Fruit fly (Drosophila melanogaster) whole organism, embryonic: ENCODE measurements around the gene Vha100-2.
A peak's percentile ranks its signal among the peaks of the same experiment; 100 is the strongest.

ENCODE experiments used
- CG10274 ChIP-seq: fragments of 200-800 bp; sonication (Bioruptor generic); optimal IDR thresholded peaks from 3 replicates; lab custom pipeline; 2017; ENCODE audit warnings: missing biosample characterization, mild to moderate bottlenecking, missing genetic modification characterization
- CG10366 ChIP-seq: fragments of 200-800 bp; sonication (Bioruptor generic); IDR thresholded peaks from 2 replicates; pipeline ENCODE4 v1.3.6; 2022; ENCODE audit warnings: missing biosample characterization, missing genetic modification characterization
- CG10462 ChIP-seq: fragments of 200-800 bp; sonication (Bioruptor generic); optimal IDR thresholded peaks from 2 replicates; lab custom pipeline; 2016; ENCODE audit warnings: missing biosample characterization, missing genetic modification characterization
- CG11093 ChIP-seq: fragments of 200-800 bp; sonication (Bioruptor generic); IDR thresholded peaks from 3 replicates; pipeline ENCODE4 v1.3.6; 2022; ENCODE audit warnings: missing biosample characterization, missing genetic modification characterization
- CG13287 ChIP-seq: fragments of 200-800 bp; sonication (Bioruptor generic); IDR thresholded peaks from 2 replicates; pipeline ENCODE4 v1.3.6; 2022; ENCODE audit warnings: missing biosample characterization, missing genetic modification characterization; ENCODE audit not compliant: partially characterized antibody
- CG14667 ChIP-seq: fragments of 200-800 bp; sonication (Bioruptor generic); IDR thresholded peaks from 2 replicates; pipeline ENCODE4 v1.3.6; 2022; ENCODE audit warnings: missing biosample characterization, missing genetic modification characterization
- CG15514 ChIP-seq: fragments of 200-800 bp; sonication (Bioruptor generic); optimal IDR thresholded peaks from 3 replicates; lab custom pipeline; 2017; ENCODE audit warnings: missing biosample characterization, missing genetic modification characterization, mild to moderate bottlenecking, moderate library complexity, missing genetic modification reagents
- CG15696 ChIP-seq: fragments of 200-800 bp; sonication (Bioruptor generic); optimal IDR thresholded peaks from 2 replicates; lab custom pipeline; 2019; ENCODE audit warnings: missing biosample characterization, mild to moderate bottlenecking, missing genetic modification characterization, moderate library complexity
- CG17361 ChIP-seq: fragments of 200-800 bp; sonication (Bioruptor generic); IDR thresholded peaks from 3 replicates; pipeline ENCODE4 v1.3.6; 2022; ENCODE audit warnings: missing biosample characterization, missing genetic modification characterization
- CG17802 ChIP-seq: fragments of 200-800 bp; sonication (Bioruptor generic); optimal IDR thresholded peaks from 2 replicates; lab custom pipeline; 2018; ENCODE audit warnings: missing biosample characterization, mild to moderate bottlenecking, missing genetic modification characterization, moderate library complexity
- CG18011 ChIP-seq: fragments of 200-800 bp; sonication (Bioruptor generic); optimal IDR thresholded peaks from 2 replicates; lab custom pipeline; 2017; ENCODE audit warnings: missing biosample characterization, missing genetic modification characterization, mild to moderate bottlenecking, moderate library complexity, missing genotype
- CG18619 ChIP-seq: fragments of 200-800 bp; sonication (Bioruptor generic); optimal IDR thresholded peaks from 3 replicates; lab custom pipeline; 2017; ENCODE audit warnings: missing biosample characterization, mild to moderate bottlenecking, missing genetic modification characterization
- CG31224 ChIP-seq: fragments of 200-800 bp; sonication (Bioruptor generic); IDR thresholded peaks from 2 replicates; pipeline ENCODE4 v1.3.6; 2022; ENCODE audit warnings: missing biosample characterization, missing genetic modification characterization
- CG4707 ChIP-seq: fragments of 200-800 bp; sonication (Bioruptor generic); optimal IDR thresholded peaks from 2 replicates; lab custom pipeline; 2018; ENCODE audit warnings: missing biosample characterization, mild to moderate bottlenecking, missing genetic modification characterization, moderate library complexity
- CG6654 ChIP-seq: fragments of 200-800 bp; sonication (Bioruptor generic); optimal IDR thresholded peaks from 2 replicates; lab custom pipeline; 2017; ENCODE audit warnings: missing biosample characterization, mild to moderate bottlenecking, missing genetic modification characterization
- CG8290 ChIP-seq, 3 experiments: fragments of 200-800 bp; sonication (Bioruptor generic); optimal IDR thresholded peaks; 2 replicates each; lab custom pipeline; 2016 to 2019; ENCODE audit warnings: missing biosample characterization in 3 of 3, missing genetic modification characterization in 3 of 3, mild to moderate bottlenecking in 2 of 3, moderate library complexity in 1 of 3
- CG8944 ChIP-seq: fragments of 200-800 bp; sonication (Bioruptor generic); optimal IDR thresholded peaks from 3 replicates; lab custom pipeline; 2016; ENCODE audit warnings: missing biosample characterization, missing genetic modification characterization
- CG9215 ChIP-seq: fragments of 200-800 bp; sonication (Bioruptor generic); IDR thresholded peaks from 2 replicates; pipeline ENCODE4 v1.3.6; 2022; ENCODE audit warnings: missing biosample characterization, missing genetic modification characterization
- Doc3 ChIP-seq: fragments of 200-800 bp; sonication (Bioruptor generic); IDR thresholded peaks from 3 replicates; pipeline ENCODE4 v1.3.6; 2022; ENCODE audit warnings: missing biosample characterization, missing genetic modification characterization; ENCODE audit not compliant: partially characterized antibody
- Ets65A ChIP-seq: fragments of 200-800 bp; sonication (Bioruptor generic); peaks from one replicate; lab custom pipeline; 2016; ENCODE audit warnings: missing biosample characterization, missing genetic modification characterization
- HHEX ChIP-seq: fragments of 200-800 bp; sonication (Bioruptor generic); optimal IDR thresholded peaks from 3 replicates; lab custom pipeline; 2017; ENCODE audit warnings: missing biosample characterization, mild to moderate bottlenecking, missing genetic modification characterization, missing genetic modification reagents
- Hr51 ChIP-seq, 2 experiments: fragments of 200-800 bp; sonication (Bioruptor generic); optimal IDR thresholded peaks; 2 replicates in 1 of 2; 3 replicates in 1 of 2; lab custom pipeline; 2016 to 2018; ENCODE audit warnings: missing biosample characterization in 2 of 2, missing genetic modification characterization in 2 of 2, mild to moderate bottlenecking in 1 of 2, moderate library complexity in 1 of 2
- Jarid2 ChIP-seq: fragments of 200-800 bp; sonication (Bioruptor generic); optimal IDR thresholded peaks from 3 replicates; lab custom pipeline; 2017; ENCODE audit warnings: mild to moderate bottlenecking, missing biosample characterization, missing genetic modification reagents, missing genetic modification characterization
- NFAT ChIP-seq: fragments of 200-800 bp; sonication (Bioruptor generic); IDR thresholded peaks from 2 replicates; pipeline ENCODE4 v1.3.6; 2022; ENCODE audit warnings: missing biosample characterization, missing genetic modification characterization
- Nf-YC ChIP-seq: fragments of 200-800 bp; optimal IDR thresholded peaks from 3 replicates; lab custom pipeline; 2019; ENCODE audit warnings: missing biosample characterization, mild to moderate bottlenecking, missing genetic modification characterization, moderate library complexity
- Ravus ChIP-seq: fragments of 200-800 bp; sonication (Bioruptor generic); IDR thresholded peaks from 2 replicates; pipeline ENCODE4 v1.3.6; 2022; ENCODE audit warnings: missing biosample characterization, missing genetic modification characterization
- Sox102F ChIP-seq: fragments of 200-800 bp; sonication (Bioruptor generic); optimal IDR thresholded peaks from 2 replicates; lab custom pipeline; 2018; ENCODE audit warnings: missing biosample characterization, mild to moderate bottlenecking, missing genetic modification characterization, moderate library complexity
- btn ChIP-seq: fragments of 200-800 bp; sonication (Bioruptor generic); optimal IDR thresholded peaks from 2 replicates; lab custom pipeline; 2016; ENCODE audit warnings: missing biosample characterization, missing genetic modification characterization
- dysf ChIP-seq: fragments of 200-800 bp; sonication (Bioruptor generic); IDR thresholded peaks from 3 replicates; pipeline ENCODE4 v1.3.6; 2022; ENCODE audit warnings: missing biosample characterization, missing genetic modification characterization
- emc ChIP-seq: fragments of 200-800 bp; sonication (Bioruptor generic); optimal IDR thresholded peaks from 2 replicates; lab custom pipeline; 2016; ENCODE audit warnings: missing biosample characterization, missing genetic modification characterization
- fd102C ChIP-seq: fragments of 200-800 bp; sonication (Bioruptor generic); optimal IDR thresholded peaks from 2 replicates; lab custom pipeline; 2018; ENCODE audit warnings: missing biosample characterization, mild to moderate bottlenecking, missing genetic modification characterization, moderate library complexity
- gfzf ChIP-seq: fragments of 200-800 bp; sonication (Bioruptor generic); optimal IDR thresholded peaks from 2 replicates; lab custom pipeline; 2016; ENCODE audit warnings: missing biosample characterization, mild to moderate bottlenecking, missing genetic modification characterization, moderate library complexity
- gsb ChIP-seq: fragments of 200-800 bp; sonication (Bioruptor generic); IDR thresholded peaks from 2 replicates; pipeline ENCODE4 v1.3.6; 2022; ENCODE audit warnings: missing biosample characterization, missing genetic modification characterization
- hb ChIP-seq: fragments of 200-800 bp; sonication (Bioruptor generic); IDR thresholded peaks from 3 replicates; pipeline ENCODE4 v1.3.6; 2022; ENCODE audit warnings: missing biosample characterization, missing genetic modification characterization; ENCODE audit not compliant: partially characterized antibody
- jumu ChIP-seq: fragments of 200-800 bp; sonication (Bioruptor generic); optimal IDR thresholded peaks from 3 replicates; lab custom pipeline; 2016; ENCODE audit warnings: missing biosample characterization, missing genetic modification characterization
- mam ChIP-seq: fragments of 200-800 bp; sonication (Bioruptor generic); optimal IDR thresholded peaks from 3 replicates; lab custom pipeline; 2016; ENCODE audit warnings: missing biosample characterization, missing genetic modification characterization
- nom ChIP-seq: fragments of 200-800 bp; sonication (Bioruptor generic); optimal IDR thresholded peaks from 2 replicates; lab custom pipeline; 2017; ENCODE audit warnings: missing biosample characterization, missing genetic modification characterization, mild to moderate bottlenecking, moderate library complexity, missing genetic modification reagents
- odd ChIP-seq: fragments of 200-800 bp; sonication (Bioruptor generic); optimal IDR thresholded peaks from 2 replicates; lab custom pipeline; 2017; ENCODE audit warnings: missing biosample characterization, mild to moderate bottlenecking, missing genetic modification characterization
- pho ChIP-seq: fragments of 200-800 bp; sonication (Bioruptor generic); optimal IDR thresholded peaks from 2 replicates; lab custom pipeline; 2016; ENCODE audit warnings: missing biosample characterization, missing genetic modification characterization
- pros ChIP-seq: fragments of 200-800 bp; sonication (Bioruptor generic); optimal IDR thresholded peaks from 3 replicates; lab custom pipeline; 2019; ENCODE audit warnings: missing biosample characterization, mild to moderate bottlenecking, missing genetic modification characterization, moderate library complexity
- rib ChIP-seq: fragments of 200-800 bp; sonication (Bioruptor generic); IDR thresholded peaks from 2 replicates; pipeline ENCODE4 v1.3.6; 2022; ENCODE audit warnings: missing biosample characterization, missing genetic modification characterization
- sima ChIP-seq: fragments of 200-800 bp; sonication (Bioruptor generic); optimal IDR thresholded peaks from 2 replicates; lab custom pipeline; 2016; ENCODE audit warnings: missing biosample characterization, missing genetic modification characterization
- sisA ChIP-seq: fragments of 200-800 bp; sonication (Bioruptor generic); IDR thresholded peaks from 2 replicates; pipeline ENCODE4 v1.3.6; 2022; ENCODE audit warnings: missing biosample characterization, missing genetic modification characterization
- so ChIP-seq: fragments of 200-800 bp; sonication (Bioruptor generic); IDR thresholded peaks from 3 replicates; pipeline ENCODE4 v1.3.6; 2022; ENCODE audit warnings: missing biosample characterization, missing genetic modification characterization
- tgo ChIP-seq: fragments of 200-800 bp; sonication (Bioruptor generic); IDR thresholded peaks from 3 replicates; pipeline ENCODE4 v1.3.6; 2022; ENCODE audit warnings: missing biosample characterization, missing genetic modification characterization
- trh ChIP-seq: fragments of 200-800 bp; sonication (Bioruptor generic); optimal IDR thresholded peaks from 2 replicates; lab custom pipeline; 2016; ENCODE audit warnings: missing biosample characterization, missing genetic modification characterization
- wek ChIP-seq: fragments of 200-800 bp; sonication (Bioruptor generic); optimal IDR thresholded peaks from 3 replicates; lab custom pipeline; 2018; ENCODE audit warnings: missing biosample characterization, mild to moderate bottlenecking, missing genetic modification characterization, moderate library complexity

Vha100-2 gene

DNA sequence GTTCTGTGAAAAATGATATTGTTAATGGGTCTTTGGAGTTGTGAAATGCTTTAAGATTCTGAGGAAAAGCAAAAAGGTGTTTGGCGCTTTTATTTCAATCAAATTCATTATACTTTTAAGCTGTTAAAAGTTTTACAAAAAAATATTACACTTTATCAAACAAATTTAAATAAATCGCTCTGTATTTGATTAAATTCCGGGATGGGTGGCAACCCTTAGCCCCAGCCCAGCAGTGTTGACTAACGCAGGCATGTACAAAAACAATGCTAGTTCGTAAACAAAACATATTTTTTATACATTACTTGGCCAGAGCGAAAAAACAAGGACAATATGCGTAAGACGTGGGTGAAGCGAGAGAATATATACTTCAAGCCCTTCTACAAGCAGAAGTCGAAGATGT is 5.7 kb upstream of the Vha100-2 start, which contains the start of gene CG7685 (continued):
- TF ChIP-seq fd102C (GFP tag; lab: Kevin White, UChicago) (no peak), CG9215 (GFP tag; lab: Robert Waterston, UW) (0 out of 2 replicates have a peak, but pooled peaks have one; percentile 19), CG8944 (GFP tag; lab: Kevin White, UChicago) (peak; percentile 28), CG10274 (GFP tag; lab: Kevin White, UChicago) (no peak), Nf-YC (tag; lab: Kevin White, UChicago) (peak; percentile 69), pros (no peak), CG17361 (GFP tag; lab: Robert Waterston, UW) (peak; percentile 58; the same call in 1 of the 3 replicates), sisA (GFP tag; lab: Robert Waterston, UW) (0 out of 2 replicates have a peak, but pooled peaks have one; percentile 32), tgo (peak; percentile 37; the same call in 2 of the 3 replicates), trh (no peak), CG13287 (peak; percentile 55), CG10366 (GFP tag; lab: Robert Waterston, UW) (peak; percentile 41)

DNA sequence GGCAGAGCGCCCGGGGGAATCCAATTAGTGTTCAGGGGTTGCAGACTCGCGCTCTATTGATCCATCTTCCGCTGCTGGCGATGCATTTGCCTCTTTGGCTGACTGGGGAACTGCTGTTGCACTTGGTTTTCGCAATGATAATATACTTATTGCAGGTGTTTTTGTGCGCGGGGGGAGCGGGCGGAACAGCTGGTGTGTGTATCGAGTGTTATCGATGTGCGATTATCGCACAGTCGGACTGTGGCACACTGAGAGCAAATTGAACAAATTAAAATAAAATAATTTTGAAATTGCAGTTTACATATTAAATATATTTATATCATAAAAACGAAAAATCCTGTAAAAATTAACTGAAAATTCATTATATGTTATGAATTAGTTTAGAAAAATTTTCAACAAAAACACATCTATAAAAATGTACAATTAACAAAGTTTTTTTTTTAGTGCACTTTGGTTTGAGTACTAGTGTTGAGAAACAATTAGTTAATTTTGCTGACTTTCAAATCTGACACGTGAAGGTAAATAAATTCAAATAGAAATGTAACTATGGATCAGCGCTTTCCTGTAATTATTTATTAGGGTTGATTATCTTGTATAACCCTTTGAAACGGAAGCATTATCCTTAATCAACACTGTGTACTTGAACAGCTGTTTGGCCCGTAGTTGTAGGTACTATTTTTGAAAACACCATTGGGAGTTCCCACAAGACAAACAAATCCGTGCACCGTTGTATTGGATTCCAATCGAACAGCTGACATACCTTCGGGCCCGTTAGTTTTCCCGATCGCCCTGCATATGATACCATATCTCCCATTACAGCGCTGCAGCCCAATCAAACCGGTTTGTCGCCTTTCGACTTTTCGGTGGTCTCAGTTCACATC is 3.8 kb upstream of the Vha100-2 start, which contains the start of the genes Wdr37 and koko:
TSS of gene Wdr37 (minus strand) at position 168 of the 881 bp plus-strand sequence.
TSS of gene koko (plus strand) at position 478 of the 881 bp plus-strand sequence.
- TF ChIP-seq NFAT (GFP tag; lab: Robert Waterston, UW), result peak; percentile 93
- TF ChIP-seq CG15514 (GFP tag; lab: Kevin White, UChicago), result peak; percentile 88
- peak; percentile 91 for TF ChIP-seq HHEX
- TF ChIP-seq odd (GFP tag; lab: Kevin White, UChicago), result peak; percentile 88
- TF ChIP-seq Hr51 (GFP tag; optimal IDR thresholded peaks at IDR 0.05; lab: Kevin White, UChicago), result peak; percentile 80 to 98
- TF ChIP-seq jumu (GFP tag; lab: Kevin White, UChicago), result peak; percentile 55
- TF ChIP-seq emc, result peak; percentile 36
- TF ChIP-seq CG6654 (GFP tag; lab: Kevin White, UChicago), result peak; percentile 76
- peak; percentile 79 for TF ChIP-seq pho
- TF ChIP-seq gfzf, result peak; percentile 8
- peak; percentile 0 for TF ChIP-seq sima (GFP tag; lab: Kevin White, UChicago)
- peak; percentile 92 for TF ChIP-seq gsb (GFP tag; lab: Robert Waterston, UW)
- peak; percentile 83 for TF ChIP-seq mam (GFP tag; lab: Kevin White, UChicago)
- TF ChIP-seq so (GFP tag; lab: Robert Waterston, UW), result peak; percentile 90
- peak; percentile 89 for TF ChIP-seq nom (GFP tag; lab: Kevin White, UChicago)
- peak; percentile 97 for TF ChIP-seq rib (GFP tag; lab: Robert Waterston, UW)
- peak; percentile 44 for TF ChIP-seq CG4707
- TF ChIP-seq wek, result no peak
- peak; percentile 95 for TF ChIP-seq Ets65A (GFP tag; lab: Kevin White, UChicago)
- TF ChIP-seq CG31224, result peak; percentile 94
- peak; percentile 99 for TF ChIP-seq dysf (GFP tag; lab: Robert Waterston, UW)
- peak; percentile 97 for TF ChIP-seq CG15696 (tag; lab: Kevin White, UChicago)
- peak; percentile 94 for TF ChIP-seq Ravus (GFP tag; lab: Robert Waterston, UW)
- peak; percentile 46; the same call in 1 of the 3 replicates for TF ChIP-seq Doc3 (GFP tag; lab: Robert Waterston, UW)
- TF ChIP-seq CG17802, result peak; percentile 83
- peak; percentile 95 for TF ChIP-seq CG11093 (GFP tag; lab: Robert Waterston, UW)
- TF ChIP-seq CG8290 (GFP tag; optimal IDR thresholded peaks at IDR 0.05; lab: Kevin White, UChicago), result peak; percentile 96
- TF ChIP-seq CG8290 (tag; optimal IDR thresholded peaks at IDR 0.05; lab: Kevin White, UChicago), result peak; percentile 9 to 48
- peak; percentile 79 for TF ChIP-seq CG18011
- TF ChIP-seq btn (GFP tag; lab: Kevin White, UChicago), result peak; percentile 69
- TF ChIP-seq CG10462, result peak; percentile 94
- peak; percentile 99 for TF ChIP-seq CG14667
- peak; percentile 98 for TF ChIP-seq Sox102F (GFP tag; lab: Kevin White, UChicago)
- TF ChIP-seq CG18619 (GFP tag; lab: Kevin White, UChicago), result peak; percentile 94
- peak; percentile 63 for TF ChIP-seq Jarid2 (GFP tag; lab: Kevin White, UChicago)
- no peak for TF ChIP-seq hb (GFP tag; lab: Robert Waterston, UW)
